Worm (Caenorhabditis elegans) whole organism, mixed stage, embryonic: ENCODE data around the gene gln-3.

Experiments
- blmp-1 ChIP-seq: fragments of 150-350 bp; optimal IDR thresholded peaks from 2 replicates; lab custom pipeline; 2014; ENCODE audit warnings: missing biosample characterization, missing genetic modification characterization
- ceh-43 ChIP-seq: fragments of 200-800 bp; sonication (Bioruptor generic); optimal IDR thresholded peaks from 2 replicates; lab custom pipeline; 2018; ENCODE audit warnings: mild to moderate bottlenecking, missing genetic modification characterization, moderate library complexity, missing compliant biosample characterization
- ces-1 ChIP-seq: fragments of 150-350 bp; optimal IDR thresholded peaks from 2 replicates; lab custom pipeline; 2014; ENCODE audit warnings: missing biosample characterization, missing genetic modification reagents, missing genetic modification characterization
- elt-3 ChIP-seq: fragments of 150-350 bp; optimal IDR thresholded peaks from 2 replicates; lab custom pipeline; 2014; ENCODE audit warnings: missing biosample characterization, missing genetic modification characterization
- lin-13 ChIP-seq: fragments of 150-350 bp; optimal IDR thresholded peaks from 2 replicates; lab custom pipeline; 2014; ENCODE audit warnings: missing biosample characterization, missing genetic modification characterization
- nhr-12 ChIP-seq: fragments of 150-350 bp; optimal IDR thresholded peaks from 2 replicates; lab custom pipeline; 2014; ENCODE audit warnings: missing biosample characterization, missing genetic modification characterization
- pha-4 ChIP-seq: fragments of 150-350 bp; optimal IDR thresholded peaks from 2 replicates; lab custom pipeline; 2018; ENCODE audit warnings: missing biosample characterization, missing genetic modification reagents, missing genetic modification characterization

DNA sequence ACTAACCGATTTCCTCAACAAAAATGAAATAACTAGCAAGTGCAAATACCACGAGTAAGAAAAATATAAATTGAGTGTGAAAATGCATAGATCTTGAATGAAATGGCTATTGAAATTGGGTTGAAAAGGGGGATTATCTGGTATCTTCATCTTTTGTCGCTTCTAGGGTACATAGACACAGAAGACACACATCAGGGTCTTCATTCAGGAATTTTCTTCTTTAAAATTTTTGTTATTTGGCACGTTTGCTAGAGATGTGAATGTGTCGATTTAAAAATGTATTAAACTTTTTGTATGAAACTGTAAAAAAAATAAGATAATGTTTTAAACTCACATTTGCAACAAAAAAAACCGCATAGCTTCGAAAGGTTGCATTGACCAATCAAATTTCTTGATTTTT lies 23.4 kb downstream of the gln-3 start, which contains the start of gene Y105C5B.25:
- TF ChIP-seq ces-1 (GFP tag; lab: Kevin White, UChicago) (no peak), pha-4 (tag; lab: Kevin White, UChicago) (no peak), ceh-43 (GFP tag; lab: Kevin White, UChicago) (no peak), elt-3 (tag; lab: Kevin White, UChicago) (no peak), lin-13 (tag; lab: Kevin White, UChicago) (no peak), nhr-12 (tag; lab: Kevin White, UChicago) (no peak), blmp-1 (no peak)
